Fruit fly (Drosophila melanogaster) ovary, adult (tissue): ENCODE data around the gene CG5890.

ENCODE experiments used
- CG17801 ChIP-seq: fragments of 200-800 bp; optimal IDR thresholded peaks from 2 replicates; lab custom pipeline; 2019; ENCODE audit warnings: missing biosample characterization, mild to moderate bottlenecking, missing genetic modification characterization, moderate library complexity; ENCODE audit not compliant: partially characterized antibody

CG5890 gene

dm6 chr3R:25880971-25881809, 25.2 kb downstream of the CG5890 start, which contains the start of gene Tsp96F:
Gene Tsp96F (minus strand): TSS chr3R:25881427.
- TF ChIP-seq CG17801 (GFP tag; lab: Kevin White, UChicago): no peak

- TF ChIP-seq CG17801 (GFP tag; lab: Kevin White, UChicago): no peak
Measured at dm6 chr3R:25881915-25882314, 26.0 kb downstream of the CG5890 start, which contains the start of gene SppL. Gene SppL (plus strand): TSS chr3R:25881984.

- peak; percentile 61 for TF ChIP-seq CG17801 (GFP tag; lab: Kevin White, UChicago)
Measured at dm6 chr3R:25882606-25883266, 26.8 kb downstream of the CG5890 start.

- no peak for TF ChIP-seq CG17801 (GFP tag; lab: Kevin White, UChicago)
Measured at dm6 chr3R:25883877-25884276, 27.9 kb downstream of the CG5890 start.

- peak; percentile 21 for TF ChIP-seq CG17801 (GFP tag; lab: Kevin White, UChicago)
Measured at dm6 chr3R:25884301-25884700, 28.3 kb downstream of the CG5890 start.

- no peak for TF ChIP-seq CG17801 (GFP tag; lab: Kevin White, UChicago)
Measured at dm6 chr3R:25885136-25885535, 29.2 kb downstream of the CG5890 start.

- peak; percentile 62 for TF ChIP-seq CG17801 (GFP tag; lab: Kevin White, UChicago)
Measured at dm6 chr3R:25888307-25889075, 32.5 kb downstream of the CG5890 start, which contains the start of gene Lnk. Gene Lnk (plus strand): TSS chr3R:25888542.

dm6 chr3R:25893272-25893671, 37.3 kb downstream of the CG5890 start, which contains the start of gene CG5913:
Gene CG5913 (plus strand): TSS chr3R:25893495.
- TF ChIP-seq CG17801 (GFP tag; lab: Kevin White, UChicago): peak; percentile 25

dm6 chr3R:25895522-25895921, 39.6 kb downstream of the CG5890 start, which contains the start of gene Sodq:
Gene Sodq (plus strand): TSS chr3R:25895822.
- TF ChIP-seq CG17801 (GFP tag; lab: Kevin White, UChicago): no peak

dm6 chr3R:25897176-25897575, 41.2 kb downstream of the CG5890 start, which contains the start of gene Mco3:
Gene Mco3 (plus strand): TSS chr3R:25897476.
- no peak for TF ChIP-seq CG17801 (GFP tag; lab: Kevin White, UChicago)

- no peak for TF ChIP-seq CG17801 (GFP tag; lab: Kevin White, UChicago)
Measured at dm6 chr3R:25899690-25900089, 43.7 kb downstream of the CG5890 start, which contains the start of gene CG31091. Gene CG31091 (plus strand): TSS chr3R:25899903.

- TF ChIP-seq CG17801 (GFP tag; lab: Kevin White, UChicago): no peak
Measured at dm6 chr3R:25902343-25902742, 46.4 kb downstream of the CG5890 start, which contains the start of gene CG31089. Gene CG31089 (plus strand): TSS chr3R:25902643.

dm6 chr3R:25906722-25907121, 50.8 kb downstream of the CG5890 start, which contains the start of gene kumpel:
Gene kumpel (plus strand): TSS chr3R:25907022.
- no peak for TF ChIP-seq CG17801 (GFP tag; lab: Kevin White, UChicago)

dm6 chr3R:25919912-25920311, 64.0 kb downstream of the CG5890 start:
- no peak for TF ChIP-seq CG17801 (GFP tag; lab: Kevin White, UChicago)
